Worm (Caenorhabditis elegans) whole organism, L4 larva: ENCODE results near the gene Y62H9A.8.

Experiments
- aha-1 ChIP-seq: fragments of 150-350 bp; peaks from one replicate; lab custom pipeline; 2014; ENCODE audit warnings: missing biosample characterization, missing genetic modification characterization
- ama-1 ChIP-seq: fragments of 150-350 bp; optimal IDR thresholded peaks from 2 replicates; lab custom pipeline; 2014; ENCODE audit warnings: inconsistent platforms, mixed read lengths
- dpl-1 ChIP-seq: fragments of 150-350 bp; optimal IDR thresholded peaks from 2 replicates; lab custom pipeline; 2014; ENCODE audit warnings: missing biosample characterization, missing genetic modification reagents, missing genetic modification characterization
- egl-27 ChIP-seq: sonication (generic microtip); optimal IDR thresholded peaks from 3 replicates; lab custom pipeline; 2017; ENCODE audit warnings: missing biosample characterization, missing genetic modification reagents, missing genetic modification characterization
- fkh-10 ChIP-seq: fragments of 150-350 bp; optimal IDR thresholded peaks from 2 replicates; lab custom pipeline; 2014; ENCODE audit warnings: missing biosample characterization, missing genetic modification reagents, missing genetic modification characterization
- lin-39 ChIP-seq: fragments of 150-350 bp; optimal IDR thresholded peaks from 2 replicates; lab custom pipeline; 2014; ENCODE audit warnings: missing biosample characterization, missing genetic modification reagents, missing genetic modification characterization
- nhr-6 ChIP-seq: fragments of 150-350 bp; optimal IDR thresholded peaks from 2 replicates; lab custom pipeline; 2014; ENCODE audit warnings: missing biosample characterization, missing genetic modification characterization
- snpc-4 ChIP-seq: fragments of 150-350 bp; optimal IDR thresholded peaks from 2 replicates; lab custom pipeline; 2014; ENCODE audit warnings: missing biosample characterization, missing genetic modification characterization
- tra-1 ChIP-seq: fragments of 200-800 bp; sonication (Bioruptor generic); IDR thresholded peaks from 2 replicates; pipeline ENCODE4 v1.3.6; 2022; ENCODE audit warnings: missing genetic modification reagents, missing genetic modification characterization, missing compliant biosample characterization
- ztf-11 ChIP-seq: fragments of 150-350 bp; optimal IDR thresholded peaks from 2 replicates; lab custom pipeline; 2014; ENCODE audit warnings: missing biosample characterization, missing genetic modification characterization

- TF ChIP-seq lin-39 (no peak), nhr-6 (tag; lab: Kevin White, UChicago) (no peak), fkh-10 (no peak), dpl-1 (GFP tag; lab: Kevin White, UChicago) (no peak), tra-1 (GFP tag; lab: Robert Waterston, UW) (no peak), snpc-4 (tag; lab: Kevin White, UChicago) (no peak), ztf-11 (tag; lab: Kevin White, UChicago) (no peak), aha-1 (tag; lab: Kevin White, UChicago) (no peak), ama-1 (no peak), egl-27 (no peak)
Observed at ce11 chrX:11869260-11869659, 23.0 kb downstream of the Y62H9A.8 start, which contains the start of gene dot-1.2.
